Worm (Caenorhabditis elegans): ENCODE results near the gene pqn-57.

- TF ChIP-seq pqm-1 (tag; optimal IDR thresholded peaks at IDR 0.05) (no peak), pha-4 (GFP tag; IDR thresholded peaks at IDR 0.05) (no peak), pha-4 (tag; optimal IDR thresholded peaks at IDR 0.05) (no peak), unc-62 (GFP tag; optimal IDR thresholded peaks at IDR 0.05 in 1 of 2) (no peak), unc-62 (tag; optimal IDR thresholded peaks at IDR 0.05) (no peak), F37D6.2 (tag; optimal IDR thresholded peaks at IDR 0.05) (no peak), aly-2 (tag; optimal IDR thresholded peaks at IDR 0.05) (no peak), skn-1 (tag; optimal IDR thresholded peaks at IDR 0.05) (no peak), lin-39 (tag; optimal IDR thresholded peaks at IDR 0.05) (no peak), daf-19 (GFP tag; conservative IDR thresholded peaks at IDR 0.05) (no peak), mxl-2 (GFP tag; conservative IDR thresholded peaks at IDR 0.05) (no peak), nhr-237 (tag; optimal IDR thresholded peaks at IDR 0.05) (no peak)
Observed at ce11 chrX:8350984-8351383, 30.2 kb upstream of the pqn-57 start, which contains the start of gene npr-28.

Measured in whole organism, L4 larva.